Worm (Caenorhabditis elegans) whole organism, late embryonic: ENCODE data around the gene F47C12.6.

Experiments used
- C08G9.2 ChIP-seq: sonication (generic microtip); optimal IDR thresholded peaks from 2 replicates; lab custom pipeline; 2016; ENCODE audit warnings: mild to moderate bottlenecking, missing genetic modification characterization, moderate library complexity, missing compliant biosample characterization
- F13H6.1 ChIP-seq: sonication (generic microtip); optimal IDR thresholded peaks from 2 replicates; lab custom pipeline; 2016; ENCODE audit warnings: missing genetic modification characterization, missing compliant biosample characterization
- ets-4 ChIP-seq: sonication (generic microtip); optimal IDR thresholded peaks from 2 replicates; lab custom pipeline; 2016; ENCODE audit warnings: missing genetic modification characterization, missing compliant biosample characterization
- pha-4 ChIP-seq: fragments of 150-350 bp; optimal IDR thresholded peaks from 2 replicates; lab custom pipeline; 2018; ENCODE audit warnings: missing biosample characterization, missing genetic modification reagents, missing genetic modification characterization
- sox-4 ChIP-seq: sonication (generic microtip); optimal IDR thresholded peaks from 2 replicates; lab custom pipeline; 2017; ENCODE audit warnings: mild to moderate bottlenecking, missing genetic modification characterization, inconsistent platforms, missing compliant biosample characterization
- ttx-3 ChIP-seq: sonication (generic microtip); optimal IDR thresholded peaks from 2 replicates; lab custom pipeline; 2016; ENCODE audit warnings: missing genetic modification reagents, missing genetic modification characterization, missing compliant biosample characterization
- unc-55 ChIP-seq: sonication (generic microtip); optimal IDR thresholded peaks from 2 replicates; lab custom pipeline; 2017; ENCODE audit warnings: missing biosample characterization, missing genetic modification reagents, missing genetic modification characterization

DNA sequence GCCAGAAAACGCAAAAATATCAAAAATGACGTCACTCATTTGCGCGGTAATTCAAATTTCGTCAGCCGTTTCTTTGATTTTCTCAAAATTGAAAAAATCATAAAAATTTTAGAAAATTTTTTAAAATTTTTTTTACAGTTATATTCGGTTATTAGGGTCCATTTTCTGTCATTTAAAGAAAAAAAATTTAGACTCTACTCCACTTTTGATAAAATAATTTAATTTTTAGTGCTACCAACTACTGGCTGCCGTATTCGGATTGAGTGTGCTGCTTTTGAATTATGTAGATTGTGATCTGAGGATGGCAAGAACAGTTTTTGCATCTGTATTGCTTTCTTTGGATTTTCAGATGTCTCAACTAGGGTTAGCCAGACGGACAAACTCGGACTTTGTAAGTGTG is 30.6 kb downstream of the F47C12.6 start, which contains the start of gene Y46C8AM.1:
- TF ChIP-seq ets-4 (tag; lab: Kevin White, UChicago) = no peak
- no peak for TF ChIP-seq sox-4 (tag; lab: Kevin White, UChicago)
- TF ChIP-seq ttx-3 = no peak
- no peak for TF ChIP-seq pha-4 (tag; lab: Kevin White, UChicago)
- no peak for TF ChIP-seq C08G9.2
- no peak for TF ChIP-seq F13H6.1 (tag; lab: Kevin White, UChicago)
- TF ChIP-seq unc-55 (GFP tag; lab: Kevin White, UChicago) = no peak
